Worm (Caenorhabditis elegans) whole organism, early embryonic: Measurements from ENCODE around the gene bed-2.

Experiments
- B0310.2 ChIP-seq: sonication (generic microtip); optimal IDR thresholded peaks from 2 replicates; lab custom pipeline; 2016; ENCODE audit warnings: mild to moderate bottlenecking, missing genetic modification characterization, missing compliant biosample characterization
- scrt-1 ChIP-seq: fragments of 200-800 bp; sonication (Bioruptor generic); IDR thresholded peaks from 2 replicates; pipeline ENCODE4 v1.3.6; 2022; ENCODE audit warnings: missing genetic modification characterization, missing compliant biosample characterization
- sea-1 ChIP-seq: fragments of 200-800 bp; sonication (Bioruptor generic); conservative IDR thresholded peaks from 2 replicates; pipeline ENCODE4 v1.3.6; 2022; ENCODE audit warnings: missing genetic modification characterization, missing compliant biosample characterization

ce11 chrIII:11500647-11501046 lies 30.0 kb upstream of the bed-2 start, which contains the start of gene nars-2:
- TF ChIP-seq B0310.2: no peak
- no peak for TF ChIP-seq scrt-1 (GFP tag; lab: Robert Waterston, UW)
- no peak for TF ChIP-seq sea-1 (GFP tag; lab: Robert Waterston, UW)
